Fruit fly (Drosophila melanogaster) Kc167 (cell line): ENCODE results near the gene CG32086.

Experiments used
- psq ChIP-seq: fragments of >200 bp; optimal IDR thresholded peaks from 2 replicates; lab custom pipeline; 2017; ENCODE audit warnings: missing external identifiers
- ttk ChIP-seq: sonication (Bioruptor generic); optimal IDR thresholded peaks from 2 replicates; lab custom pipeline; 2017; ENCODE audit warnings: missing external identifiers

dm6 chr3L:11583964-11584363 lies at the start of gene CG32086:
- TF ChIP-seq ttk (lab: Kevin White, UChicago) (no peak), psq (lab: Kevin White, UChicago) (no peak)
